Fruit fly (Drosophila melanogaster): ENCODE measurements around the gene Got2.

Got2 gene

dm6 chr2L:2015204-2015603 lies 27.6 kb upstream of the Got2 start:
- TF ChIP-seq pdm3 (GFP tag; optimal IDR thresholded peaks at IDR 0.05) = no peak
- peak; percentile 14 for TF ChIP-seq fkh (GFP tag; optimal IDR thresholded peaks at IDR 0.05)
- TF ChIP-seq Eip78C (GFP tag) = peak; percentile 51
- no peak for TF ChIP-seq Hr38 (GFP tag; optimal IDR thresholded peaks at IDR 0.05)

dm6 chr2L:2013836-2014434 lies 26.4 kb upstream of the Got2 start:
- peak; percentile 24 for TF ChIP-seq Ets96B (tag; optimal IDR thresholded peaks at IDR 0.05)
- peak; percentile 22 for TF ChIP-seq Hr4 (GFP tag; optimal IDR thresholded peaks at IDR 0.05)
- TF ChIP-seq fkh (GFP tag; optimal IDR thresholded peaks at IDR 0.05) = peak; percentile 23
- TF ChIP-seq CG32006 (GFP tag; optimal IDR thresholded peaks at IDR 0.05) = peak; percentile 9
- 0 out of 2 replicates have a peak, but pooled peaks have one; percentile 7 for TF ChIP-seq CG11294 (GFP tag; IDR thresholded peaks at IDR 0.05)
- TF ChIP-seq CG10669 (GFP tag; optimal IDR thresholded peaks at IDR 0.05) = no peak
- TF ChIP-seq OdsH (GFP tag; optimal IDR thresholded peaks at IDR 0.05) = peak; percentile 9
- peak; percentile 3 for TF ChIP-seq CG10631 (GFP tag; optimal IDR thresholded peaks at IDR 0.05)
- no peak for TF ChIP-seq Blimp-1 (GFP tag; optimal IDR thresholded peaks at IDR 0.05)
- peak; percentile 76 for TF ChIP-seq Eip78C (GFP tag)
- no peak for TF ChIP-seq salr (GFP tag; optimal IDR thresholded peaks at IDR 0.05)
- no peak for TF ChIP-seq Hr39 (GFP tag; optimal IDR thresholded peaks at IDR 0.05)

dm6 chr2L:2013057-2013456 lies 25.5 kb upstream of the Got2 start:
- TF ChIP-seq acj6 (GFP tag; optimal IDR thresholded peaks at IDR 0.05) (no peak), CG1621 (tag; optimal IDR thresholded peaks at IDR 0.05) (no peak), Hr38 (GFP tag; optimal IDR thresholded peaks at IDR 0.05) (no peak), vri (GFP tag; optimal IDR thresholded peaks at IDR 0.05) (no peak), Hr4 (GFP tag; optimal IDR thresholded peaks at IDR 0.05) (no peak), CG4318 (GFP tag; optimal IDR thresholded peaks at IDR 0.05) (no peak), CG6792 (GFP tag; optimal IDR thresholded peaks at IDR 0.05) (no peak), topi (GFP tag; optimal IDR thresholded peaks at IDR 0.05) (no peak), CG10669 (GFP tag; optimal IDR thresholded peaks at IDR 0.05) (no peak), CG6808 (GFP tag; optimal IDR thresholded peaks at IDR 0.05) (no peak), CG15336 (GFP tag; IDR thresholded peaks at IDR 0.05) (no peak), OdsH (GFP tag; optimal IDR thresholded peaks at IDR 0.05) (no peak), Eip75B (GFP tag; optimal IDR thresholded peaks at IDR 0.05) (no peak), Lpt (GFP tag; optimal IDR thresholded peaks at IDR 0.05) (no peak), dac (GFP tag; optimal IDR thresholded peaks at IDR 0.05) (no peak), fd59A (GFP tag; optimal IDR thresholded peaks at IDR 0.05) (no peak), CG9139 (GFP tag; optimal IDR thresholded peaks at IDR 0.05) (no peak), CG32006 (GFP tag; optimal IDR thresholded peaks at IDR 0.05) (no peak), Hr39 (GFP tag; optimal IDR thresholded peaks at IDR 0.05) (no peak), CG34406 (GFP tag; optimal IDR thresholded peaks at IDR 0.05) (no peak)

DNA sequence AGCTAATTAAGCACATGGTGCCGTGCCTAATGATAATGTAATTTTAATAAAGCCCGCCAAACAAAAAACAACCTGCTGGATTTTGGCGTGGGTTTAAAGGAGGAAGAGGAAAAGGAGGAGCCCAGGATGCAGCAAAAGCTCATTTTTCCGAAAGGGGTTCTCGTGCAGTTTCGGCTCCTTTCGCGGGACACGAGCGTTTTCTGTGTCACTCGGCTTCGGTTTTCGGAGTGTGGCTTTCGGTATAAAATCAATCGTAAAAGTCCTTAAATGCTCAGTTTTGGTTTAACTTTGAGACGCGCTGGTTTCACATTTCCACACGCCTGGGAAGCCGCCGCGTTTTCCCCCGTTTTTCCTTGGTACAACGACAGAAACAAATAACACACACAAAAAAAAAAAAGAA lies 23.9 kb upstream of the Got2 start:
- TF ChIP-seq Eip93F (GFP tag; optimal IDR thresholded peaks at IDR 0.05) (no peak), CG10669 (GFP tag; optimal IDR thresholded peaks at IDR 0.05) (no peak), CG11762 (GFP tag; optimal IDR thresholded peaks at IDR 0.05; ENCODE audit: insufficient read depth) (no peak), fd59A (GFP tag; optimal IDR thresholded peaks at IDR 0.05) (no peak), CG6808 (GFP tag; optimal IDR thresholded peaks at IDR 0.05) (no peak), dsx (GFP tag; optimal IDR thresholded peaks at IDR 0.05; ENCODE audit: poor library complexity, severe bottlenecking) (no peak), Sox102F (GFP tag; optimal IDR thresholded peaks at IDR 0.05) (no peak), CG15336 (GFP tag; IDR thresholded peaks at IDR 0.05) (no peak), Eip78C (GFP tag) (no peak), dac (GFP tag; optimal IDR thresholded peaks at IDR 0.05) (no peak), CG8319 (GFP tag; optimal IDR thresholded peaks at IDR 0.05) (no peak), CG9139 (GFP tag; optimal IDR thresholded peaks at IDR 0.05) (no peak), CG34406 (GFP tag; optimal IDR thresholded peaks at IDR 0.05) (no peak)
